Worm (Caenorhabditis elegans): ENCODE measurements around the gene gst-6.

- TF ChIP-seq ztf-23 (GFP tag; IDR thresholded peaks at IDR 0.05) (no peak), ztf-29 (GFP tag; IDR thresholded peaks at IDR 0.05) (no peak), med-1 (GFP tag; optimal IDR thresholded peaks at IDR 0.05; ENCODE audit: insufficient read depth) (no peak)
These were observed 44.9 kb upstream of the gst-6 start, which contains the start of the genes C33F10.11 and C33F10.1 for ce11 chrII:4834761-4835160.

Measured in whole organism, midembryonic.